Fruit fly (Drosophila melanogaster): ENCODE data around the gene Cip4.

DNA sequence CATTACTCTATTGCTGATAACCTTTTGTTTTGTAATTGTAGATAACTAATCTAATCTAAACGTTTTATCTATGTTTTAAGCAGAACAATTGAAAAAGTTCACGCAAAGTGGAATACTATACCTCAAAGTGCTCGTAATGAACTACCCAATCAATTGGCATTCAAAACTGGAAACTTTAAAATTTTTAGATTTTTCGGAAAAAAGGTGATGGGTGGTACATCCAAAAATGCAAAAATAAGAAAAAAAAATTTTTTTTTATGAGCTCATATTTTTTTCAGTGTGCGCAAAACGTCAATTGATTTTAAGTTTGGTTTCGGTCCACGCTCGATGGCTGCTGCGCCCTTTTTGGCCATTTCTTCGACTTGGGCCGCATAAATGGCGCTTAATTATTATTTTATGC is 53.3 kb downstream of the Cip4 start:
- TF ChIP-seq psq (optimal IDR thresholded peaks at IDR 0.05) (no peak), ttk (optimal IDR thresholded peaks at IDR 0.05) (no peak), insv (optimal IDR thresholded peaks at IDR 0.05) (no peak), h (optimal IDR thresholded peaks at IDR 0.05) (no peak)

All from Kc167 (cell line).